Worm (Caenorhabditis elegans): ENCODE data around the gene nhl-1.

ce11 chrIII:9173239-9173638, 19.5 kb upstream of the nhl-1 start:
- TF ChIP-seq aly-2 (tag; optimal IDR thresholded peaks at IDR 0.05) (no peak), zag-1 (tag; optimal IDR thresholded peaks at IDR 0.05) (no peak), fkh-2 (tag; optimal IDR thresholded peaks at IDR 0.05) (no peak), ama-1 (optimal IDR thresholded peaks at IDR 0.05) (no peak), unc-39 (tag; optimal IDR thresholded peaks at IDR 0.05) (no peak), nhr-237 (tag; optimal IDR thresholded peaks at IDR 0.05) (no peak)

All from whole organism, L3 larva.